Worm (Caenorhabditis elegans): Measurements from ENCODE around the gene nhr-176.

- no peak for TF ChIP-seq hmg-20 (GFP tag; IDR thresholded peaks at IDR 0.05)
- TF ChIP-seq zim-3 (tag; optimal IDR thresholded peaks at IDR 0.05) = no peak
- TF ChIP-seq snpc-4 (GFP tag; optimal IDR thresholded peaks at IDR 0.05) = no peak
- TF ChIP-seq snpc-4 (tag; optimal IDR thresholded peaks at IDR 0.05) = no peak
Measured at ce11 chrV:16080039-16080438, 8.9 kb downstream of the nhr-176 start.

All from whole organism, young adult.